Fruit fly (Drosophila melanogaster) whole organism, prepupa: Measurements from ENCODE around the gene CG11309.

Experiments
- CG10631 ChIP-seq: fragments of 200-800 bp; sonication (Bioruptor generic); optimal IDR thresholded peaks from 2 replicates; lab custom pipeline; 2016; ENCODE audit warnings: missing biosample characterization, missing genetic modification characterization
- CG1621 ChIP-seq: fragments of 200-800 bp; sonication (Bioruptor generic); optimal IDR thresholded peaks from 3 replicates; lab custom pipeline; 2018; ENCODE audit warnings: missing biosample characterization, mild to moderate bottlenecking, missing genetic modification characterization
- CG16779 ChIP-seq: fragments of 200-800 bp; sonication (Bioruptor generic); optimal IDR thresholded peaks from 3 replicates; lab custom pipeline; 2017; ENCODE audit warnings: missing biosample characterization, mild to moderate bottlenecking, missing genetic modification characterization
- CG3032 ChIP-seq: fragments of 200-800 bp; optimal IDR thresholded peaks from 2 replicates; lab custom pipeline; 2019; ENCODE audit warnings: missing biosample characterization, mild to moderate bottlenecking, missing genetic modification characterization, moderate library complexity
- CG32006 ChIP-seq: fragments of 200-800 bp; sonication (Bioruptor generic); optimal IDR thresholded peaks from 3 replicates; lab custom pipeline; 2017; ENCODE audit warnings: missing biosample characterization, mild to moderate bottlenecking, missing genetic modification characterization
- CG34406 ChIP-seq: fragments of 200-800 bp; sonication (Bioruptor generic); optimal IDR thresholded peaks from 3 replicates; lab custom pipeline; 2016; ENCODE audit warnings: missing biosample characterization, missing genetic modification characterization
- CG6163 ChIP-seq: fragments of 200-800 bp; sonication (Bioruptor generic); IDR thresholded peaks from 3 replicates; pipeline ENCODE4 v1.3.6; 2022; ENCODE audit warnings: missing biosample characterization, missing genetic modification characterization
- CG8319 ChIP-seq: fragments of 200-800 bp; sonication (Bioruptor generic); optimal IDR thresholded peaks from 3 replicates; lab custom pipeline; 2016; ENCODE audit warnings: missing biosample characterization, missing genetic modification characterization
- CG9139 ChIP-seq: fragments of 200-800 bp; sonication (Bioruptor generic); optimal IDR thresholded peaks from 3 replicates; lab custom pipeline; 2017; ENCODE audit warnings: missing biosample characterization, mild to moderate bottlenecking, missing genetic modification characterization
- Eip75B ChIP-seq: fragments of 200-800 bp; sonication (Bioruptor generic); optimal IDR thresholded peaks from 3 replicates; lab custom pipeline; 2016; ENCODE audit warnings: missing biosample characterization, missing genetic modification characterization
- Eip78C ChIP-seq: fragments of 200-800 bp; sonication (Bioruptor generic); peaks from one replicate; lab custom pipeline; 2016; ENCODE audit warnings: missing biosample characterization, missing genetic modification characterization
- Ets21C ChIP-seq: fragments of 200-800 bp; sonication (Bioruptor generic); optimal IDR thresholded peaks from 3 replicates; lab custom pipeline; 2016; ENCODE audit warnings: missing biosample characterization, missing genetic modification characterization
- Ets96B ChIP-seq: fragments of 200-800 bp; optimal IDR thresholded peaks from 2 replicates; lab custom pipeline; 2019; ENCODE audit warnings: missing biosample characterization, mild to moderate bottlenecking, missing genetic modification characterization, moderate library complexity
- Gug ChIP-seq: fragments of 200-800 bp; sonication (Bioruptor generic); IDR thresholded peaks from 2 replicates; pipeline ENCODE4 v1.3.6; 2022; ENCODE audit warnings: missing biosample characterization, missing genetic modification characterization
- Hr38 ChIP-seq: sonication (Bioruptor generic); optimal IDR thresholded peaks from 2 replicates; lab custom pipeline; 2016; ENCODE audit warnings: missing biosample characterization, missing genetic modification characterization
- Hr39 ChIP-seq: fragments of 200-800 bp; sonication (Bioruptor generic); optimal IDR thresholded peaks from 2 replicates; lab custom pipeline; 2016; ENCODE audit warnings: missing biosample characterization, missing genetic modification characterization
- Sox14 ChIP-seq: fragments of 200-800 bp; sonication (Bioruptor generic); optimal IDR thresholded peaks from 3 replicates; lab custom pipeline; 2016; ENCODE audit warnings: missing biosample characterization, missing genetic modification characterization
- Sox15 ChIP-seq: fragments of 200-800 bp; sonication (Bioruptor generic); optimal IDR thresholded peaks from 3 replicates; lab custom pipeline; 2016; ENCODE audit warnings: missing biosample characterization, missing genetic modification characterization
- achi ChIP-seq: fragments of 200-800 bp; sonication (Bioruptor generic); optimal IDR thresholded peaks from 3 replicates; lab custom pipeline; 2016; ENCODE audit warnings: missing biosample characterization, missing genetic modification characterization
- cyc ChIP-seq: fragments of 200-800 bp; sonication (Bioruptor generic); optimal IDR thresholded peaks from 3 replicates; lab custom pipeline; 2016; ENCODE audit warnings: missing biosample characterization, missing genetic modification characterization
- dac ChIP-seq: fragments of 200-800 bp; sonication (Bioruptor generic); optimal IDR thresholded peaks from 2 replicates; lab custom pipeline; 2017; ENCODE audit warnings: missing biosample characterization, mild to moderate bottlenecking, missing genetic modification characterization
- dsx ChIP-seq: fragments of 200-800 bp; optimal IDR thresholded peaks from 3 replicates; lab custom pipeline; 2019; ENCODE audit warnings: missing biosample characterization, mild to moderate bottlenecking, missing genetic modification characterization, moderate library complexity; ENCODE audit not compliant: poor library complexity, severe bottlenecking
- eg ChIP-seq: fragments of 200-800 bp; sonication (Bioruptor generic); IDR thresholded peaks from 3 replicates; pipeline ENCODE4 v1.3.6; 2022; ENCODE audit warnings: missing biosample characterization, missing genetic modification characterization
- fd59A ChIP-seq: fragments of 200-800 bp; sonication (Bioruptor generic); optimal IDR thresholded peaks from 2 replicates; lab custom pipeline; 2017; ENCODE audit warnings: missing biosample characterization, mild to moderate bottlenecking, missing genetic modification characterization, missing genetic modification reagents
- fd85E ChIP-seq: fragments of 200-800 bp; sonication (Bioruptor generic); optimal IDR thresholded peaks from 3 replicates; lab custom pipeline; 2016; ENCODE audit warnings: missing biosample characterization, missing genetic modification characterization
- fkh ChIP-seq: fragments of 200-800 bp; sonication (Bioruptor generic); optimal IDR thresholded peaks from 3 replicates; lab custom pipeline; 2017; ENCODE audit warnings: missing biosample characterization, mild to moderate bottlenecking, missing genetic modification characterization, moderate library complexity
- lz ChIP-seq: fragments of 200-800 bp; sonication (Bioruptor generic); optimal IDR thresholded peaks from 3 replicates; lab custom pipeline; 2016; ENCODE audit warnings: missing biosample characterization, missing genetic modification characterization
- pdm3 ChIP-seq: fragments of 200-800 bp; sonication (Bioruptor generic); optimal IDR thresholded peaks from 3 replicates; lab custom pipeline; 2016; ENCODE audit warnings: missing biosample characterization, missing genetic modification characterization
- salr ChIP-seq, 2 experiments: fragments of 200-800 bp; sonication (Bioruptor generic); optimal IDR thresholded peaks; 3 replicates each; lab custom pipeline; 2016 to 2018; ENCODE audit warnings: missing biosample characterization in 2 of 2, missing genetic modification characterization in 2 of 2, mild to moderate bottlenecking in 1 of 2
- spab ChIP-seq: fragments of 200-800 bp; sonication (Bioruptor generic); optimal IDR thresholded peaks from 2 replicates; lab custom pipeline; 2017; ENCODE audit warnings: missing biosample characterization, mild to moderate bottlenecking, missing genetic modification characterization, missing genetic modification reagents
- ss ChIP-seq, 2 experiments: fragments of 200-800 bp; sonication (Bioruptor generic); optimal IDR thresholded peaks; 2 replicates in 1 of 2; 3 replicates in 1 of 2; lab custom pipeline; 2017 to 2018; ENCODE audit warnings: mild to moderate bottlenecking in 2 of 2, missing biosample characterization in 2 of 2, missing genetic modification characterization in 2 of 2, moderate library complexity in 1 of 2
- topi ChIP-seq: fragments of 200-800 bp; sonication (Bioruptor generic); optimal IDR thresholded peaks from 3 replicates; lab custom pipeline; 2016; ENCODE audit warnings: missing biosample characterization, missing genetic modification characterization
- vri ChIP-seq: fragments of 200-800 bp; sonication (Bioruptor generic); optimal IDR thresholded peaks from 3 replicates; lab custom pipeline; 2016; ENCODE audit warnings: missing biosample characterization, mild to moderate bottlenecking, missing genetic modification characterization

Gene CG11309

DNA sequence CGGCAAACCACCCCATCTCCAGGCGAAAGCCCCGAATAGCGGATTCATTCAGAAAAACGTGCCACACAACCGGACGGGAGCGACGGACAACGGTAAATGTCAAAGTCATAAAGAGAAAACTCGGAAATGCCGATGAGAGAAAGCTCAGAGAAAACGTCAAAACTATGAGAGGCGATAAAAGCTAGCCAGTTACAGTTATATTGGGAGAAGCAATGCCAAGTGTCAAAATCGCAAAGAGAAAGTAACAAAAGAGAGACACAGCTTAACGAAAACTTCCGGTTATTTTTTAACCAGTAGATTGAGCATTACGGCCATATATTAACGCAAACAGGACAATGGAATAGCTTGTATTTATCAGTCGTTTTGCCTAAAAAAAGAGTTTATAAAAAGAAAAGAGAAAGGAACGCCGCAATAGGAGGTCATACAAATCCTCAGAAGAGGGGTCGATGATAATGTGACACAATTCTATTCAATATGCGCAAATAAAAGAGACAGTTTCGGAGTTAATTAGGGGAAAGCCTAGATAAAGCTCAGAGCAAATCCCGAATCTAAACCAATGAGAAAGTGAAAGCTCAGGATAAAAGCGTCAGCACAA, 15.0 kb upstream of the CG11309 start:
- TF ChIP-seq CG9139 (GFP tag; lab: Kevin White, UChicago) (no peak), vri (GFP tag; lab: Kevin White, UChicago) (no peak), achi (GFP tag; lab: Kevin White, UChicago) (peak; percentile 47), dac (GFP tag; lab: Kevin White, UChicago) (no peak)
- TF ChIP-seq, all 60 proteins: peak for 1

DNA sequence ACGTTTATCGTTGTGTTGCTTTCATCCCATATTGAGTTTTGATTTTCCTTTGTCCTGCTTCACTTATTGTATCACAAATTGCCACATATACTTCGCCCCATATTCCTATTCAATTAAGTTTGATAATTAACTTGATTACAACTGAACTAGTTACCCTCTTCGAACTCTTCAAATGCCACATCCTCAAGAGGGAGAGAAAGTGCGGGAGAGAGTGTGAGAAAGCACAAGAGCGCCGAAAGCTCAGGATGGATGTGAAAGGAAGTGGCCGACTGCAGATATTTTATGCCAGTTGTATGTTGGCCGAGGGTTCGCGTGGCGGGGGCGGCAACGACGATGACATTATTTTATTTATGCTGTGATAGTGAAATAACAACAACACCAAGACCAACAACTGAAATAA, 14.0 kb upstream of the CG11309 start, which contains the start of gene Rab26:
Gene Rab26, plus strand, starts transcription at position 301 of the 400 bp plus-strand sequence.
- TF ChIP-seq Eip75B (no peak), fd59A (no peak), CG8319 (no peak), ss (GFP tag; optimal IDR thresholded peaks at IDR 0.05; lab: Kevin White, UChicago) (no peak), dsx (GFP tag; lab: Kevin White, UChicago) (no peak), fd85E (no peak), cyc (GFP tag; lab: Kevin White, UChicago) (no peak), Gug (no peak), lz (GFP tag; lab: Kevin White, UChicago) (no peak), vri (GFP tag; lab: Kevin White, UChicago) (no peak), Sox15 (GFP tag; lab: Kevin White, UChicago) (no peak), CG32006 (GFP tag; lab: Kevin White, UChicago) (no peak), Hr39 (GFP tag; lab: Kevin White, UChicago) (no peak), CG34406 (GFP tag; lab: Kevin White, UChicago) (no peak), CG9139 (GFP tag; lab: Kevin White, UChicago) (no peak)
- TF ChIP-seq, all 60 proteins: peak for 0

DNA sequence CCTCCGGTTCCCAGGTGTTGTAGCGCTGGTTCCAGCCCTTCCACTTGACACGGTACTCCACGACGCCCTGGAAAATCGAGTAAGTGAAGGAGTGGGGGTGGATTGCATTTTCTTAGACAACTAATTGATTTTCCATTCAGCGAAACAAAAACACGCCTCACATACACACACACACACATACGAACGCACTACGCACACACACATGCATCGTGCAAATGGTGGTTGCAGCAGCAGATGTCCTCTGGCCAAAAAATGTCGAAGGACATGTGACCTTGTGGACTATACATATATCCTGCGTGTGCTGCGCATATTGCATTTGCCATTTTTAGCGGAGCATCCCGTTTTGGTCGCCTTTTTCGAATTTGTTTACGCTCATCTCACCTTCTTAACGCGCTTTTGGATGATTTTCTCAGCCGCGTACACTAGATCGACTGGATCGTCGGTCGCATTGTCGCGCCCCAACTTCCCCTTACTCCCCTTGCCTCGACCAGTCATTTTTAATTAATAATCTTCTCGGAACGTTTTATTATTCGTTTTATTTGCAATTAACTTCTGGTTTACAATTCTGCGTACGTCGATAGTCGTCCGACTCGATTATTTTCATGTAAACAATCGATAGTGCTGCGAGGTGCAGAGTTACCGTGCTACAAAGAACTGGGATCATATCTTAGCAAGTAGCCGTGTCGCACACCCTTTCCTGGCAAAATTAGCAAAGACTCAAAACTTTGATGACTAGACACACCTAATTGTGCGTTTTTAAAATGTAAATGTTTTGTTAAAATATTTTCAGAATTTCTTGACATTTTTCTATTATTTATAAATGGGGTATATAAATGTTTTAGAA, 13.2 kb upstream of the CG11309 start, which contains the start of gene Pc:
Gene Pc, minus strand, starts transcription at position 605 of the 844 bp plus-strand sequence.
- TF ChIP-seq Sox14 (GFP tag; lab: Kevin White, UChicago) = peak; percentile 57
- no peak for TF ChIP-seq Hr38 (GFP tag; lab: Kevin White, UChicago)
- peak; percentile 13 for TF ChIP-seq CG3032 (tag; lab: Kevin White, UChicago)
- TF ChIP-seq Ets96B (tag; lab: Kevin White, UChicago) = no peak
- peak; percentile 24 for TF ChIP-seq fkh (GFP tag; lab: Kevin White, UChicago)
- peak; percentile 39 for TF ChIP-seq Eip78C (GFP tag; lab: Kevin White, UChicago)

DNA sequence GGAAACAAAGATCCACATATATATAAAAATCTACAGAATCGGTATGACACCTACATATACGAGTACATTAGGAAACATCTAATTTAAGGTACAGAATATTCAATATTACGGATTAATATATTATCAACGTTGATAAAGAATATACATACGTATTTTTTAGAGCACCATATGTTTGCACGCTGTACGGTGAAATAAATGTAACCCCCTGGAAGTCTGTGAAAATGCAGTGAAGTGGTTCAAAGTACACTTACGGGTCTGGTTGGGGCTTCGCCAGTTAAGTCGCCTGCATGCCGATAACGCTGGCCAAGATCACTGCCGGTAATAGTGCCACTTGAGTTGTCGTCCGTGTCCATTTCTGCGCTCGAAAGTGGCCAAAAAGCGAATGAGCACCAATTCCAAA, 799 bp downstream of the CG11309 start:
- TF ChIP-seq dac (GFP tag; lab: Kevin White, UChicago) = no peak
- no peak for TF ChIP-seq CG10631 (GFP tag; lab: Kevin White, UChicago)
- TF ChIP-seq achi (GFP tag; lab: Kevin White, UChicago) = no peak
- no peak for TF ChIP-seq spab
- no peak for TF ChIP-seq eg (GFP tag; lab: Robert Waterston, UW)
- TF ChIP-seq CG1621 (tag; lab: Kevin White, UChicago) = no peak
- TF ChIP-seq pdm3 (GFP tag; lab: Kevin White, UChicago) = no peak
- TF ChIP-seq Eip75B = no peak
- no peak for TF ChIP-seq ss (GFP tag; optimal IDR thresholded peaks at IDR 0.05; lab: Kevin White, UChicago)
- TF ChIP-seq CG16779 = no peak
- TF ChIP-seq Ets21C (GFP tag; lab: Kevin White, UChicago) = no peak

DNA sequence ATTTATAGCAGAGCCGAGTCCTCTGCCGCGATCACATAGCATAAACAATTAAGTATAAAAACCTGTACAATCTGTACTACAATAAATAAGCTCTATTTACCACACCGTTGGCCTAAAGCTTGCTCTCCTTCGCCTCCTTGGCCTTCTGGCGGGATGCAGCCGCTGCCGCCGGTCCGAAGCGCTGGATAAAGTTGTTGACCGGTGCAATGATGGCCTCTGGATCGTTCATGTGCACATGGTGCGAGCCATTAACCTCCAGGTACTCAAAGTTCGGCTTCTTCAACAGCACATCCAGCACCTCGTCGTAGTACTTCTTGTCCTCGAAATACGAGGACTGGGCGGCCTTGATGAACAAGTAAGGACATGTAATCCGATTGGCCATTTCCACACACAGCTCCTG, 2.0 kb downstream of the CG11309 start:
- TF ChIP-seq dac (GFP tag; lab: Kevin White, UChicago) (no peak), salr (GFP tag; optimal IDR thresholded peaks at IDR 0.05; lab: Kevin White, UChicago) (no peak), CG1621 (tag; lab: Kevin White, UChicago) (no peak), vri (GFP tag; lab: Kevin White, UChicago) (no peak), Ets21C (GFP tag; lab: Kevin White, UChicago) (no peak), topi (no peak), CG6163 (GFP tag; lab: Robert Waterston, UW) (no peak), fd85E (no peak)
